Worm (Caenorhabditis elegans) whole organism, L4 larva: Measurements from ENCODE around the gene C50B8.4.

Source experiments
- ZK337.2 ChIP-seq: fragments of 200-800 bp; sonication (Bioruptor generic); IDR thresholded peaks from 2 replicates; pipeline ENCODE4 v1.3.6; 2022; ENCODE audit warnings: missing genetic modification reagents, missing genetic modification characterization, missing compliant biosample characterization
- ZK546.5 ChIP-seq, 2 experiments: sonication (generic microtip); optimal IDR thresholded peaks; 2 replicates each; lab custom pipeline; 2017; ENCODE audit warnings: missing biosample characterization in 2 of 2, missing genetic modification characterization in 2 of 2
- ama-1 ChIP-seq: fragments of 150-350 bp; optimal IDR thresholded peaks from 2 replicates; lab custom pipeline; 2014; ENCODE audit warnings: inconsistent platforms, mixed read lengths
- ceh-28 ChIP-seq: fragments of 150-350 bp; optimal IDR thresholded peaks from 2 replicates; lab custom pipeline; 2014; ENCODE audit warnings: missing biosample characterization, missing genetic modification reagents, missing genetic modification characterization
- ceh-82 ChIP-seq: sonication (generic microtip); optimal IDR thresholded peaks from 2 replicates; lab custom pipeline; 2017; ENCODE audit warnings: missing biosample characterization, missing genetic modification characterization
- nhr-237 ChIP-seq: sonication (generic microtip); optimal IDR thresholded peaks from 2 replicates; lab custom pipeline; 2017; ENCODE audit warnings: missing biosample characterization, missing genetic modification characterization
- pha-4 ChIP-seq, 2 experiments: fragments of 150-350 bp in 1 of 2; fragments of 200-800 bp in 1 of 2; sonication (Bioruptor generic) in 1 of 2; IDR thresholded peaks in 1 of 2; optimal IDR thresholded peaks in 1 of 2; 2 replicates each; pipeline versions ENCODE4 v1.3.6 to Lab custom; 2014 to 2022; ENCODE audit warnings: missing genetic modification characterization in 2 of 2, missing genetic modification reagents in 2 of 2, missing biosample characterization in 1 of 2, missing compliant biosample characterization in 1 of 2
- snpc-1.2 ChIP-seq: fragments of 200-800 bp; sonication (Bioruptor generic); IDR thresholded peaks from 2 replicates; pipeline ENCODE4 v1.3.6; 2022; ENCODE audit warnings: missing genetic modification reagents, missing genetic modification characterization, missing compliant biosample characterization
- zfp-3 ChIP-seq: fragments of 200-800 bp; sonication (Bioruptor generic); conservative IDR thresholded peaks from 2 replicates; pipeline ENCODE4 v1.3.6; 2022; ENCODE audit warnings: missing genetic modification reagents, missing genetic modification characterization, missing compliant biosample characterization
- ztf-7 ChIP-seq: fragments of 150-350 bp; optimal IDR thresholded peaks from 2 replicates; lab custom pipeline; 2014; ENCODE audit warnings: missing biosample characterization, missing genetic modification characterization

ce11 chrV:13580696-13581095 is 8.9 kb downstream of the C50B8.4 start, which contains the start of gene C50B8.5:
- TF ChIP-seq ceh-28 (tag; lab: Kevin White, UChicago): no peak
- TF ChIP-seq nhr-237: no peak
- TF ChIP-seq pha-4 (GFP tag; IDR thresholded peaks at IDR 0.05; lab: Robert Waterston, UW): no peak
- TF ChIP-seq pha-4 (tag; optimal IDR thresholded peaks at IDR 0.05; lab: Kevin White, UChicago): no peak
- TF ChIP-seq snpc-1.2 (GFP tag; lab: Robert Waterston, UW): no peak
- no peak for TF ChIP-seq ZK337.2 (GFP tag; lab: Robert Waterston, UW)
- TF ChIP-seq zfp-3 (GFP tag; lab: Robert Waterston, UW): no peak
- no peak for TF ChIP-seq ztf-7 (tag; lab: Kevin White, UChicago)
- no peak for TF ChIP-seq ama-1 (lab: Kevin White, UChicago)
- no peak for TF ChIP-seq ceh-82 (tag; lab: Kevin White, UChicago)
- no peak for TF ChIP-seq ZK546.5 (tag; optimal IDR thresholded peaks at IDR 0.05; lab: Kevin White, UChicago)
